Worm (Caenorhabditis elegans): ENCODE measurements around the gene ZK418.11.

The ZK418.11 gene

ce11 chrIII:7140228-7140710 is 40.2 kb downstream of the ZK418.11 start (continued):
- TF ChIP-seq ceh-40 (GFP tag; IDR thresholded peaks at IDR 0.05), result no peak
- no peak for TF ChIP-seq madf-10 (tag; optimal IDR thresholded peaks at IDR 0.05)
- TF ChIP-seq aptf-2 (GFP tag; conservative IDR thresholded peaks at IDR 0.05), result no peak
- no peak for TF ChIP-seq atf-7 (tag; optimal IDR thresholded peaks at IDR 0.05)
- TF ChIP-seq pbrm-1 (GFP tag; IDR thresholded peaks at IDR 0.05), result peak; percentile 94
- no peak for TF ChIP-seq ztf-6 (GFP tag; IDR thresholded peaks at IDR 0.05)
- TF ChIP-seq egrh-3 (GFP tag; IDR thresholded peaks at IDR 0.05), result no peak
- TF ChIP-seq ets-4 (GFP tag; optimal IDR thresholded peaks at IDR 0.05), result no peak
- TF ChIP-seq F49E8.2 (tag; optimal IDR thresholded peaks at IDR 0.05; ENCODE audit: insufficient read depth), result peak; percentile 83
- peak; percentile 31 for TF ChIP-seq tlf-1 (GFP tag; optimal IDR thresholded peaks at IDR 0.05)
- TF ChIP-seq F33H1.4 (GFP tag; IDR thresholded peaks at IDR 0.05), result peak; percentile 51
- no peak for TF ChIP-seq lin-40 (tag; optimal IDR thresholded peaks at IDR 0.05)
- peak; percentile 31; the same call in 1 of the 2 replicates for TF ChIP-seq madf-8 (GFP tag; conservative IDR thresholded peaks at IDR 0.05)
- peak; percentile 78 for TF ChIP-seq madf-6 (GFP tag; IDR thresholded peaks at IDR 0.05)
- TF ChIP-seq ztf-28 (GFP tag; IDR thresholded peaks at IDR 0.05), result 0 out of 2 replicates have a peak, but pooled peaks have one; percentile 14
- TF ChIP-seq Y53F4B.3 (GFP tag; IDR thresholded peaks at IDR 0.05), result no peak
- peak; percentile 24 for TF ChIP-seq ztf-18 (tag; optimal IDR thresholded peaks at IDR 0.05)
- no peak for TF ChIP-seq let-526 (GFP tag; IDR thresholded peaks at IDR 0.05)
- no peak for TF ChIP-seq ztf-25 (GFP tag; IDR thresholded peaks at IDR 0.05)
- TF ChIP-seq hsf-1 (GFP tag; IDR thresholded peaks at IDR 0.05), result peak; percentile 43; the same call in 1 of the 2 replicates
- peak; percentile 95 for TF ChIP-seq attf-6 (GFP tag; IDR thresholded peaks at IDR 0.05)
- TF ChIP-seq snpc-3.4 (tag; optimal IDR thresholded peaks at IDR 0.05), result peak; percentile 91
- TF ChIP-seq T07F8.4 (tag; optimal IDR thresholded peaks at IDR 0.05), result no peak
- peak; percentile 66; the same call in 1 of the 2 replicates for TF ChIP-seq B0336.3 (GFP tag; IDR thresholded peaks at IDR 0.05)
- no peak for TF ChIP-seq ccch-3 (GFP tag; optimal IDR thresholded peaks at IDR 0.05)
- no peak for TF ChIP-seq dpl-1 (GFP tag; optimal IDR thresholded peaks at IDR 0.05)
- no peak for TF ChIP-seq nhr-120 (GFP tag; IDR thresholded peaks at IDR 0.05)
- TF ChIP-seq lin-54 (GFP tag; optimal IDR thresholded peaks at IDR 0.05), result peak; percentile 67
- peak; percentile 67 for TF ChIP-seq lsl-1 (GFP tag; optimal IDR thresholded peaks at IDR 0.05)
- TF ChIP-seq mcd-1 (GFP tag; IDR thresholded peaks at IDR 0.05), result peak; percentile 55
- TF ChIP-seq B0261.1 (tag; optimal IDR thresholded peaks at IDR 0.05), result no peak
- TF ChIP-seq Y67H2A.10 (GFP tag; conservative IDR thresholded peaks at IDR 0.05), result no peak
- TF ChIP-seq mes-4 (tag; optimal IDR thresholded peaks at IDR 0.05), result no peak
- no peak for TF ChIP-seq hmg-20 (GFP tag; IDR thresholded peaks at IDR 0.05)
- TF ChIP-seq F52B5.7 (tag; optimal IDR thresholded peaks at IDR 0.05), result no peak
- no peak for TF ChIP-seq B0019.2 (GFP tag; conservative IDR thresholded peaks at IDR 0.05)
- TF ChIP-seq F39B2.1 (GFP tag; IDR thresholded peaks at IDR 0.05), result 0 out of 2 replicates have a peak, but pooled peaks have one; percentile 64
- no peak for TF ChIP-seq unc-62 (GFP tag; optimal IDR thresholded peaks at IDR 0.05)
- TF ChIP-seq let-607 (tag; optimal IDR thresholded peaks at IDR 0.05), result peak in 1 of 2 experiments; percentile 8
- TF ChIP-seq rec-8 (tag; optimal IDR thresholded peaks at IDR 0.05), result peak in 1 of 2 experiments; percentile 49
- TF ChIP-seq nhr-80 (tag; optimal IDR thresholded peaks at IDR 0.05), result no peak
- TF ChIP-seq cebp-2 (GFP tag; IDR thresholded peaks at IDR 0.05), result no peak
- TF ChIP-seq zfh-2 (GFP tag; conservative IDR thresholded peaks at IDR 0.05), result no peak
- TF ChIP-seq hmg-1.2 (GFP tag; IDR thresholded peaks at IDR 0.05), result peak; percentile 88
- TF ChIP-seq die-1 (tag; optimal IDR thresholded peaks at IDR 0.05), result no peak
- 0 out of 2 replicates have a peak, but pooled peaks have one; percentile 37 for TF ChIP-seq Y56A3A.18 (GFP tag; IDR thresholded peaks at IDR 0.05)
- TF ChIP-seq lag-1 (GFP tag; IDR thresholded peaks at IDR 0.05), result no peak
- peak; percentile 50; the same call in 1 of the 2 replicates for TF ChIP-seq madf-3 (GFP tag; IDR thresholded peaks at IDR 0.05)
